Worm (Caenorhabditis elegans) whole organism, young adult: ENCODE measurements around the gene rab-21.

Experiments used
- C06A6.2 ChIP-seq: fragments of 200-800 bp; sonication (Bioruptor generic); conservative IDR thresholded peaks from 2 replicates; pipeline ENCODE4 v1.3.6; 2022; ENCODE audit warnings: missing genetic modification characterization, missing compliant biosample characterization
- F23B12.7 ChIP-seq: sonication (generic microtip); optimal IDR thresholded peaks from 2 replicates; lab custom pipeline; 2017; ENCODE audit warnings: missing genetic modification characterization, mild to moderate bottlenecking, missing compliant biosample characterization, antibody characterized with exemption, moderate library complexity; ENCODE audit not compliant: insufficient read depth
- F52B5.7 ChIP-seq: sonication (generic microtip); optimal IDR thresholded peaks from 2 replicates; lab custom pipeline; 2016; ENCODE audit warnings: mild to moderate bottlenecking, missing genetic modification characterization, missing compliant biosample characterization
- K11D2.4 ChIP-seq: fragments of 200-800 bp; sonication (Bioruptor generic); IDR thresholded peaks from 2 replicates; pipeline ENCODE4 v1.3.6; 2022; ENCODE audit warnings: missing genetic modification reagents, missing genetic modification characterization, missing compliant biosample characterization
- T26A5.8 ChIP-seq: sonication (generic microtip); optimal IDR thresholded peaks from 2 replicates; lab custom pipeline; 2016; ENCODE audit warnings: missing genetic modification characterization, missing compliant biosample characterization
- Y67H2A.10 ChIP-seq: fragments of 200-800 bp; sonication (Bioruptor generic); conservative IDR thresholded peaks from 2 replicates; pipeline ENCODE4 v1.3.6; 2022; ENCODE audit warnings: missing genetic modification reagents, missing genetic modification characterization, missing compliant biosample characterization
- Y79H2A.3 ChIP-seq: fragments of 200-800 bp; sonication (Bioruptor generic); conservative IDR thresholded peaks from 2 replicates; pipeline ENCODE4 v1.3.6; 2022; ENCODE audit warnings: missing genetic modification reagents, missing genetic modification characterization, missing compliant biosample characterization
- ama-1 ChIP-seq, 3 experiments: fragments of 150-350 bp in 1 of 3; sonication (generic microtip) in 2 of 3; optimal IDR thresholded peaks; 2 replicates each; lab custom pipeline; 2014 to 2018; ENCODE audit warnings: missing biosample characterization in 2 of 3, missing genetic modification characterization in 2 of 3, missing genetic modification reagents in 2 of 3
- aptf-2 ChIP-seq: fragments of 200-800 bp; sonication (Bioruptor generic); conservative IDR thresholded peaks from 2 replicates; pipeline ENCODE4 v1.3.6; 2022; ENCODE audit warnings: missing genetic modification reagents, missing genetic modification characterization, missing compliant biosample characterization
- bed-1 ChIP-seq: fragments of 200-800 bp; sonication (Bioruptor generic); IDR thresholded peaks from 2 replicates; pipeline ENCODE4 v1.3.6; 2022; ENCODE audit warnings: missing genetic modification reagents, missing genetic modification characterization, missing compliant biosample characterization
- bed-2 ChIP-seq: fragments of 200-800 bp; sonication (Bioruptor generic); IDR thresholded peaks from 2 replicates; pipeline ENCODE4 v1.3.6; 2022; ENCODE audit warnings: missing genetic modification reagents, missing genetic modification characterization, missing compliant biosample characterization
- ccch-3 ChIP-seq: fragments of 200-800 bp; sonication (Bioruptor generic); optimal IDR thresholded peaks from 2 replicates; lab custom pipeline; 2018; ENCODE audit warnings: mild to moderate bottlenecking, missing genetic modification characterization, missing compliant biosample characterization
- ceh-40 ChIP-seq: fragments of 200-800 bp; sonication (Bioruptor generic); IDR thresholded peaks from 2 replicates; pipeline ENCODE4 v1.3.6; 2022; ENCODE audit warnings: missing genetic modification characterization, missing compliant biosample characterization
- chd-7 ChIP-seq: sonication (generic microtip); optimal IDR thresholded peaks from 2 replicates; lab custom pipeline; 2016; ENCODE audit warnings: mild to moderate bottlenecking, missing genetic modification characterization, moderate library complexity, missing compliant biosample characterization
- efl-1 ChIP-seq: fragments of 150-350 bp; optimal IDR thresholded peaks from 2 replicates; lab custom pipeline; 2014; ENCODE audit warnings: missing biosample characterization, missing genetic modification reagents, missing genetic modification characterization
- egrh-3 ChIP-seq: fragments of 200-800 bp; sonication (Bioruptor generic); IDR thresholded peaks from 2 replicates; pipeline ENCODE4 v1.3.6; 2022; ENCODE audit warnings: missing genetic modification reagents, missing genetic modification characterization, missing compliant biosample characterization
- ets-4 ChIP-seq: fragments of 200-800 bp; sonication (Bioruptor generic); optimal IDR thresholded peaks from 2 replicates; lab custom pipeline; 2018; ENCODE audit warnings: mild to moderate bottlenecking, missing genetic modification characterization, missing compliant biosample characterization
- hlh-26 ChIP-seq: fragments of 200-800 bp; sonication (Bioruptor generic); conservative IDR thresholded peaks from 2 replicates; pipeline ENCODE4 v1.3.6; 2022; ENCODE audit warnings: missing genetic modification reagents, missing genetic modification characterization, missing compliant biosample characterization
- hmg-1.2 ChIP-seq: fragments of 200-800 bp; sonication (Bioruptor generic); IDR thresholded peaks from 2 replicates; pipeline ENCODE4 v1.3.6; 2022; ENCODE audit warnings: missing genetic modification reagents, missing genetic modification characterization, missing compliant biosample characterization
- hsf-1 ChIP-seq: fragments of 200-800 bp; sonication (Bioruptor generic); IDR thresholded peaks from 2 replicates; pipeline ENCODE4 v1.3.6; 2022; ENCODE audit warnings: missing genetic modification reagents, missing genetic modification characterization, missing compliant biosample characterization
- lag-1 ChIP-seq: fragments of 200-800 bp; sonication (Bioruptor generic); IDR thresholded peaks from 2 replicates; pipeline ENCODE4 v1.3.6; 2022; ENCODE audit warnings: missing genetic modification reagents, missing genetic modification characterization, missing compliant biosample characterization
- lin-40 ChIP-seq: sonication (generic microtip); optimal IDR thresholded peaks from 2 replicates; lab custom pipeline; 2016; ENCODE audit warnings: missing genetic modification characterization, mild to moderate bottlenecking, missing compliant biosample characterization, missing genotype, missing genetic modification reagents
- madf-10 ChIP-seq: sonication (generic microtip); optimal IDR thresholded peaks from 2 replicates; lab custom pipeline; 2016; ENCODE audit warnings: mild to moderate bottlenecking, missing genetic modification characterization, missing compliant biosample characterization
- madf-3 ChIP-seq: fragments of 200-800 bp; sonication (Bioruptor generic); IDR thresholded peaks from 2 replicates; pipeline ENCODE4 v1.3.6; 2022; ENCODE audit warnings: missing genetic modification reagents, missing genetic modification characterization, missing compliant biosample characterization
- mcd-1 ChIP-seq: fragments of 200-800 bp; sonication (Bioruptor generic); IDR thresholded peaks from 2 replicates; pipeline ENCODE4 v1.3.6; 2022; ENCODE audit warnings: missing genetic modification reagents, missing genetic modification characterization, missing compliant biosample characterization
- mel-28 ChIP-seq: sonication (generic microtip); optimal IDR thresholded peaks from 2 replicates; lab custom pipeline; 2016; ENCODE audit warnings: borderline replicate concordance, mild to moderate bottlenecking, missing genetic modification characterization, missing compliant biosample characterization
- mes-4 ChIP-seq: sonication (generic microtip); optimal IDR thresholded peaks from 2 replicates; lab custom pipeline; 2016; ENCODE audit warnings: missing genotype, missing genetic modification characterization, missing compliant biosample characterization
- nfyb-1 ChIP-seq: fragments of 200-800 bp; sonication (Bioruptor generic); IDR thresholded peaks from 2 replicates; pipeline ENCODE4 v1.3.6; 2022; ENCODE audit warnings: missing genetic modification reagents, missing genetic modification characterization, missing compliant biosample characterization
- nhr-120 ChIP-seq: fragments of 200-800 bp; sonication (Bioruptor generic); IDR thresholded peaks from 2 replicates; pipeline ENCODE4 v1.3.6; 2022; ENCODE audit warnings: missing genetic modification characterization, missing compliant biosample characterization
- nhr-179 ChIP-seq: sonication (generic microtip); optimal IDR thresholded peaks from 2 replicates; lab custom pipeline; 2016; ENCODE audit warnings: mild to moderate bottlenecking, missing genetic modification characterization, missing compliant biosample characterization
- nhr-27 ChIP-seq: fragments of 200-800 bp; sonication (Bioruptor generic); optimal IDR thresholded peaks from 2 replicates; lab custom pipeline; 2018; ENCODE audit warnings: mild to moderate bottlenecking, missing genetic modification characterization, moderate library complexity, missing compliant biosample characterization
- nhr-90 ChIP-seq: sonication (generic microtip); optimal IDR thresholded peaks from 2 replicates; lab custom pipeline; 2016; ENCODE audit warnings: missing genotype, mild to moderate bottlenecking, missing genetic modification characterization, missing compliant biosample characterization
- pbrm-1 ChIP-seq: fragments of 200-800 bp; sonication (Bioruptor generic); IDR thresholded peaks from 2 replicates; pipeline ENCODE4 v1.3.6; 2022; ENCODE audit warnings: missing genetic modification reagents, missing genetic modification characterization, missing compliant biosample characterization
- pha-4 ChIP-seq: fragments of 150-350 bp; sonication (generic microtip); optimal IDR thresholded peaks from 2 replicates; lab custom pipeline; 2014; ENCODE audit warnings: missing biosample characterization, missing genetic modification reagents, missing genetic modification characterization
- rcor-1 ChIP-seq: fragments of 200-800 bp; sonication (Bioruptor generic); IDR thresholded peaks from 2 replicates; pipeline ENCODE4 v1.3.6; 2022; ENCODE audit warnings: missing genetic modification reagents, missing genetic modification characterization, missing compliant biosample characterization
- sdz-38 ChIP-seq: sonication (generic microtip); optimal IDR thresholded peaks from 2 replicates; lab custom pipeline; 2016; ENCODE audit warnings: missing genotype, missing genetic modification characterization, missing compliant biosample characterization
- sea-2 ChIP-seq: fragments of 200-800 bp; sonication (Bioruptor generic); IDR thresholded peaks from 2 replicates; pipeline ENCODE4 v1.3.6; 2022; ENCODE audit warnings: missing genetic modification characterization, missing compliant biosample characterization
- snpc-1.1 ChIP-seq: sonication (generic microtip); optimal IDR thresholded peaks from 2 replicates; lab custom pipeline; 2017; ENCODE audit warnings: missing genetic modification characterization, mild to moderate bottlenecking, missing compliant biosample characterization, antibody characterized with exemption, moderate library complexity, missing genotype, missing genetic modification reagents; ENCODE audit not compliant: insufficient read depth
- snpc-4 ChIP-seq, 5 experiments: fragments of 150-350 bp in 1 of 5; sonication (generic microtip) in 4 of 5; optimal IDR thresholded peaks; 2 replicates each; lab custom pipeline; 2014 to 2018; ENCODE audit warnings: missing genetic modification characterization in 5 of 5, missing biosample characterization in 3 of 5, antibody characterized with exemption in 2 of 5, mild to moderate bottlenecking in 2 of 5, missing compliant biosample characterization in 2 of 5, missing genotype in 2 of 5, moderate library complexity in 2 of 5, missing genetic modification reagents in 1 of 5
- sptf-2 ChIP-seq: fragments of 200-800 bp; sonication (Bioruptor generic); optimal IDR thresholded peaks from 2 replicates; lab custom pipeline; 2018; ENCODE audit warnings: mild to moderate bottlenecking, missing genetic modification characterization, missing compliant biosample characterization
- tbp1 ChIP-seq: fragments of 200-800 bp; sonication (Bioruptor generic); optimal IDR thresholded peaks from 2 replicates; lab custom pipeline; 2018; ENCODE audit warnings: mild to moderate bottlenecking, missing genetic modification characterization, missing compliant biosample characterization
- tlf-1 ChIP-seq: fragments of 200-800 bp; sonication (Bioruptor generic); optimal IDR thresholded peaks from 2 replicates; lab custom pipeline; 2018; ENCODE audit warnings: mild to moderate bottlenecking, missing genetic modification characterization, missing compliant biosample characterization
- unc-62 ChIP-seq: fragments of 150-350 bp; optimal IDR thresholded peaks from 2 replicates; lab custom pipeline; 2014; ENCODE audit warnings: missing biosample characterization, missing genetic modification reagents, missing genetic modification characterization
- xnd-1 ChIP-seq: sonication (generic microtip); optimal IDR thresholded peaks from 2 replicates; lab custom pipeline; 2016; ENCODE audit warnings: missing genotype, missing genetic modification reagents, missing genetic modification characterization, missing compliant biosample characterization
- zfh-2 ChIP-seq: fragments of 200-800 bp; sonication (Bioruptor generic); conservative IDR thresholded peaks from 2 replicates; pipeline ENCODE4 v1.3.6; 2022; ENCODE audit warnings: missing genetic modification reagents, missing genetic modification characterization, missing compliant biosample characterization
- ztf-18 ChIP-seq: sonication (generic microtip); optimal IDR thresholded peaks from 2 replicates; lab custom pipeline; 2016; ENCODE audit warnings: missing genotype, mild to moderate bottlenecking, missing genetic modification characterization, missing compliant biosample characterization
- ztf-22 ChIP-seq: fragments of 200-800 bp; sonication (Bioruptor generic); optimal IDR thresholded peaks from 2 replicates; lab custom pipeline; 2018; ENCODE audit warnings: mild to moderate bottlenecking, missing genetic modification characterization, moderate library complexity, missing compliant biosample characterization
- ztf-25 ChIP-seq: fragments of 200-800 bp; sonication (Bioruptor generic); IDR thresholded peaks from 2 replicates; pipeline ENCODE4 v1.3.6; 2022; ENCODE audit warnings: missing genetic modification reagents, missing genetic modification characterization, missing compliant biosample characterization

rab-21 gene

ce11 chrII:8746298-8746775 is 31.5 kb upstream of the rab-21 start (continued):
- TF ChIP-seq mel-28 (tag; lab: Kevin White, UChicago) (no peak), madf-10 (tag; lab: Kevin White, UChicago) (no peak), hlh-26 (GFP tag; lab: Robert Waterston, UW) (no peak), madf-3 (GFP tag; lab: Robert Waterston, UW) (peak; percentile 64; the same call in 1 of the 2 replicates), rcor-1 (GFP tag; lab: Robert Waterston, UW) (no peak), zfh-2 (GFP tag; lab: Robert Waterston, UW) (no peak), nhr-179 (no peak), egrh-3 (no peak), unc-62 (GFP tag; lab: Kevin White, UChicago) (no peak), mes-4 (no peak), ztf-25 (GFP tag; lab: Robert Waterston, UW) (0 out of 2 replicates have a peak, but pooled peaks have one; percentile 52), ceh-40 (GFP tag; lab: Robert Waterston, UW) (no peak), xnd-1 (tag; lab: Kevin White, UChicago) (no peak), ets-4 (GFP tag; lab: Kevin White, UChicago) (peak; percentile 70), F23B12.7 (tag; lab: Kevin White, UChicago) (no peak), efl-1 (GFP tag; lab: Kevin White, UChicago) (no peak), sptf-2 (GFP tag; lab: Kevin White, UChicago) (no peak), nhr-27 (no peak), C06A6.2 (GFP tag; lab: Robert Waterston, UW) (no peak; the same call in 1 of the 2 replicates), Y79H2A.3 (GFP tag; lab: Robert Waterston, UW) (0 out of 2 replicates have a peak, but pooled peaks have one; percentile 6), nhr-90 (tag; lab: Kevin White, UChicago) (no peak), K11D2.4 (peak; percentile 44), sea-2 (GFP tag; lab: Robert Waterston, UW) (no peak), bed-2 (no peak), sdz-38 (no peak), Y67H2A.10 (GFP tag; lab: Robert Waterston, UW) (no peak), mcd-1 (no peak), bed-1 (GFP tag; lab: Robert Waterston, UW) (no peak), ccch-3 (GFP tag; lab: Kevin White, UChicago) (no peak), lin-40 (tag; lab: Kevin White, UChicago) (no peak), hsf-1 (GFP tag; lab: Robert Waterston, UW) (no peak), chd-7 (tag; lab: Kevin White, UChicago) (no peak), snpc-4 (GFP tag; optimal IDR thresholded peaks at IDR 0.05; lab: Kevin White, UChicago) (no peak), snpc-4 (tag; optimal IDR thresholded peaks at IDR 0.05; lab: Kevin White, UChicago) (no peak), ama-1 (optimal IDR thresholded peaks at IDR 0.05; lab: Kevin White, UChicago) (peak; percentile 23), ama-1 (GFP tag; optimal IDR thresholded peaks at IDR 0.05; lab: Kevin White, UChicago) (no peak), F52B5.7 (peak; percentile 24), hmg-1.2 (GFP tag; lab: Robert Waterston, UW) (peak; percentile 23; the same call in 1 of the 2 replicates), aptf-2 (GFP tag; lab: Robert Waterston, UW) (peak; percentile 50; the same call in 1 of the 2 replicates), tbp1 (GFP tag; lab: Kevin White, UChicago) (no peak), T26A5.8 (tag; lab: Kevin White, UChicago) (peak; percentile 45), lag-1 (GFP tag; lab: Robert Waterston, UW) (no peak), nfyb-1 (GFP tag; lab: Robert Waterston, UW) (no peak), snpc-1.1 (tag; lab: Kevin White, UChicago) (no peak), pha-4 (tag; lab: Kevin White, UChicago) (no peak), nhr-120 (GFP tag; lab: Robert Waterston, UW) (no peak), ztf-22 (no peak), ztf-18 (tag; lab: Kevin White, UChicago) (no peak), pbrm-1 (no peak; the same call in 1 of the 2 replicates), tlf-1 (GFP tag; lab: Kevin White, UChicago) (peak; percentile 52)
